Worm (Caenorhabditis elegans): ENCODE measurements around the gene F07F6.4.

DNA sequence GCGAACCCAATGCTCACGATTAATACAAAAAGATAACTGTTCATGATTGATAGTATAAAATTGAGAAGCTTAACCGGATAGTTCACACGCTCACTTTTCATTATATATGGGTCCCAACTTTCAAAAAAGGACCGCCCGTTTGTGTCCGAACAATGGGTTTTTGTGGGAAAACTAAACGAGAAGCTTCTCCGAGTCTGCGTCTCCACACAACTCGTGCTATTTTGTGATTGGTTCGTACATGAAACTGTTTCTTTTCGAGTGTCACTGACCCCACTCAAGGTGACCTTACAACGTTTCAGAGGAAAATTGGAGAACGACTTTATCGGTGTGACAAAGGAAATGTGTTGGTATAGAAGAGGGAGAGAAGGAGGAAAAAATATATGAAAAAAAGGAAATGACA lies 7.5 kb upstream of the F07F6.4 start, which contains the start of gene dct-5:
- TF ChIP-seq tbx-2 (tag; optimal IDR thresholded peaks at IDR 0.05) (no peak), fkh-6 (tag; optimal IDR thresholded peaks at IDR 0.05) (no peak), unc-86 (tag; optimal IDR thresholded peaks at IDR 0.05) (no peak), ceh-22 (tag; optimal IDR thresholded peaks at IDR 0.05) (no peak), ama-1 (optimal IDR thresholded peaks at IDR 0.05) (no peak), gmeb-2 (tag; optimal IDR thresholded peaks at IDR 0.05) (no peak), dmd-4 (tag; optimal IDR thresholded peaks at IDR 0.05; ENCODE audit: borderline replicate concordance) (no peak), pat-9 (tag; optimal IDR thresholded peaks at IDR 0.05) (no peak), hlh-6 (tag; optimal IDR thresholded peaks at IDR 0.05) (no peak), ceh-34 (tag; optimal IDR thresholded peaks at IDR 0.05) (no peak)

Data from whole organism, late embryonic.